Worm (Caenorhabditis elegans) whole organism, L1 larva: ENCODE data around the gene nas-11.
A peak's percentile ranks its signal among the peaks of the same experiment; 100 is the strongest.

Experiments
- C34B4.2 ChIP-seq: sonication (generic microtip); optimal IDR thresholded peaks from 2 replicates; lab custom pipeline; 2017; ENCODE audit warnings: mild to moderate bottlenecking, missing genetic modification characterization, missing compliant biosample characterization
- aly-2 ChIP-seq: fragments of 150-350 bp; optimal IDR thresholded peaks from 2 replicates; lab custom pipeline; 2014; ENCODE audit warnings: missing biosample characterization, missing genetic modification characterization
- ama-1 ChIP-seq: fragments of 150-350 bp; optimal IDR thresholded peaks from 2 replicates; lab custom pipeline; 2014
- blmp-1 ChIP-seq: fragments of 150-350 bp; optimal IDR thresholded peaks from 2 replicates; lab custom pipeline; 2014; ENCODE audit warnings: missing biosample characterization, missing genetic modification characterization
- ceh-63 ChIP-seq: fragments of 200-800 bp; sonication (Bioruptor generic); optimal IDR thresholded peaks from 2 replicates; lab custom pipeline; 2018; ENCODE audit warnings: mild to moderate bottlenecking, missing genetic modification characterization, missing compliant biosample characterization
- ceh-8 ChIP-seq: fragments of 200-800 bp; sonication (Bioruptor generic); optimal IDR thresholded peaks from 2 replicates; lab custom pipeline; 2018; ENCODE audit warnings: mild to moderate bottlenecking, missing genetic modification characterization, moderate library complexity, missing compliant biosample characterization
- ceh-88 ChIP-seq: fragments of 200-800 bp; sonication (Bioruptor generic); IDR thresholded peaks from 2 replicates; pipeline ENCODE4 v1.3.6; 2022; ENCODE audit warnings: missing genetic modification characterization, missing compliant biosample characterization
- ceh-90 ChIP-seq: sonication (generic microtip); optimal IDR thresholded peaks from 2 replicates; lab custom pipeline; 2016; ENCODE audit warnings: missing genetic modification characterization, missing compliant biosample characterization
- dsc-1 ChIP-seq: sonication (generic microtip); optimal IDR thresholded peaks from 2 replicates; lab custom pipeline; 2016; ENCODE audit warnings: mild to moderate bottlenecking, missing genetic modification characterization, missing compliant biosample characterization
- efl-1 ChIP-seq, 4 experiments: fragments of 150-350 bp; optimal IDR thresholded peaks in 3 of 4; peaks in 1 of 4; 1 replicate in 1 of 4; 2 replicates in 3 of 4; lab custom pipeline; 2014; ENCODE audit warnings: missing biosample characterization in 2 of 4, missing genetic modification characterization in 2 of 4, missing genetic modification reagents in 2 of 4
- efl-3 ChIP-seq: fragments of 200-800 bp; sonication (Bioruptor generic); optimal IDR thresholded peaks from 2 replicates; lab custom pipeline; 2018; ENCODE audit warnings: mild to moderate bottlenecking, missing genetic modification characterization, missing compliant biosample characterization
- elt-2 ChIP-seq: sonication (generic microtip); optimal IDR thresholded peaks from 2 replicates; lab custom pipeline; 2016; ENCODE audit warnings: missing genetic modification characterization, mild to moderate bottlenecking, inconsistent platforms, missing compliant biosample characterization, missing genetic modification reagents
- elt-3 ChIP-seq, 6 experiments: fragments of 150-350 bp in 1 of 6; sonication (generic microtip); optimal IDR thresholded peaks; 2 replicates each; lab custom pipeline; 2017 to 2018; ENCODE audit warnings: missing biosample characterization in 6 of 6, missing genetic modification characterization in 6 of 6, inconsistent platforms in 1 of 6
- ets-5 ChIP-seq: fragments of 200-800 bp; sonication (Bioruptor generic); IDR thresholded peaks from 2 replicates; pipeline ENCODE4 v1.3.6; 2022; ENCODE audit warnings: missing genetic modification characterization, missing compliant biosample characterization
- fkh-10 ChIP-seq: sonication (generic microtip); optimal IDR thresholded peaks from 2 replicates; lab custom pipeline; 2017; ENCODE audit warnings: missing biosample characterization, missing genetic modification reagents, missing genetic modification characterization
- fkh-4 ChIP-seq: sonication (generic microtip); optimal IDR thresholded peaks from 2 replicates; lab custom pipeline; 2016; ENCODE audit warnings: missing compliant biosample characterization, missing genetic modification characterization, borderline replicate concordance
- grh-1 ChIP-seq: fragments of 200-800 bp; sonication (Bioruptor generic); IDR thresholded peaks from 2 replicates; pipeline ENCODE4 v1.3.6; 2022; ENCODE audit warnings: missing genetic modification reagents, missing genetic modification characterization, missing compliant biosample characterization
- irx-1 ChIP-seq: sonication (generic microtip); optimal IDR thresholded peaks from 2 replicates; lab custom pipeline; 2016; ENCODE audit warnings: missing genetic modification characterization, missing compliant biosample characterization
- isw-1 ChIP-seq: fragments of 200-800 bp; sonication (Bioruptor generic); IDR thresholded peaks from 2 replicates; pipeline ENCODE4 v1.3.6; 2022; ENCODE audit warnings: missing genetic modification characterization, missing compliant biosample characterization
- jun-1 ChIP-seq: fragments of 150-350 bp; optimal IDR thresholded peaks from 2 replicates; lab custom pipeline; 2014; ENCODE audit warnings: missing biosample characterization, missing genetic modification reagents, missing genetic modification characterization
- lin-13 ChIP-seq: fragments of 150-350 bp; optimal IDR thresholded peaks from 2 replicates; lab custom pipeline; 2014; ENCODE audit warnings: missing biosample characterization, missing genetic modification reagents, missing genetic modification characterization
- lin-14 ChIP-seq: fragments of 200-800 bp; sonication (Bioruptor generic); optimal IDR thresholded peaks from 2 replicates; lab custom pipeline; 2018; ENCODE audit warnings: mild to moderate bottlenecking, missing genetic modification characterization, moderate library complexity, missing compliant biosample characterization
- lin-35 ChIP-seq, 2 experiments: fragments of 150-350 bp; optimal IDR thresholded peaks; 2 replicates each; lab custom pipeline; 2014; ENCODE audit warnings: missing biosample characterization in 2 of 2, missing genetic modification characterization in 2 of 2, missing genetic modification reagents in 2 of 2
- mep-1 ChIP-seq: fragments of 150-350 bp; optimal IDR thresholded peaks from 2 replicates; lab custom pipeline; 2014; ENCODE audit warnings: missing biosample characterization, missing genetic modification characterization
- nhr-12 ChIP-seq: sonication (generic microtip); optimal IDR thresholded peaks from 2 replicates; lab custom pipeline; 2017; ENCODE audit warnings: missing biosample characterization, missing genetic modification characterization
- nhr-19 ChIP-seq: fragments of 200-800 bp; sonication (Bioruptor generic); conservative IDR thresholded peaks from 2 replicates; pipeline ENCODE4 v1.3.6; 2022; ENCODE audit warnings: missing genetic modification characterization, missing compliant biosample characterization
- nhr-20 ChIP-seq: sonication (generic microtip); optimal IDR thresholded peaks from 2 replicates; lab custom pipeline; 2016; ENCODE audit warnings: mild to moderate bottlenecking, missing genetic modification characterization, missing compliant biosample characterization
- nhr-237 ChIP-seq: fragments of 150-350 bp; optimal IDR thresholded peaks from 2 replicates; lab custom pipeline; 2014; ENCODE audit warnings: missing biosample characterization, missing genetic modification characterization
- nhr-47 ChIP-seq: sonication (generic microtip); optimal IDR thresholded peaks from 2 replicates; lab custom pipeline; 2016; ENCODE audit warnings: mild to moderate bottlenecking, missing genetic modification characterization, moderate library complexity, missing compliant biosample characterization
- nhr-71 ChIP-seq: sonication (generic microtip); optimal IDR thresholded peaks from 2 replicates; lab custom pipeline; 2016; ENCODE audit warnings: mild to moderate bottlenecking, missing genetic modification characterization, moderate library complexity, missing compliant biosample characterization
- nhr-76 ChIP-seq: sonication (generic microtip); optimal IDR thresholded peaks from 2 replicates; lab custom pipeline; 2017; ENCODE audit warnings: missing biosample characterization, missing genetic modification characterization
- nhr-85 ChIP-seq: sonication (generic microtip); peaks from one replicate; lab custom pipeline; 2016; ENCODE audit warnings: missing genetic modification characterization, inconsistent platforms, missing compliant biosample characterization
- nhr-90 ChIP-seq: sonication (generic microtip); optimal IDR thresholded peaks from 2 replicates; lab custom pipeline; 2016; ENCODE audit warnings: mild to moderate bottlenecking, missing genetic modification characterization, missing compliant biosample characterization; ENCODE audit not compliant: poor library complexity
- pax-3 ChIP-seq: fragments of 200-800 bp; sonication (Bioruptor generic); optimal IDR thresholded peaks from 2 replicates; lab custom pipeline; 2018; ENCODE audit warnings: mild to moderate bottlenecking, missing genetic modification characterization, moderate library complexity, missing compliant biosample characterization
- pqm-1 ChIP-seq: sonication (generic microtip); optimal IDR thresholded peaks from 3 replicates; lab custom pipeline; 2017; ENCODE audit warnings: missing biosample characterization, missing genetic modification characterization
- snpc-4 ChIP-seq: fragments of 150-350 bp; optimal IDR thresholded peaks from 2 replicates; lab custom pipeline; 2014; ENCODE audit warnings: missing biosample characterization, missing genetic modification characterization
- snu-23 ChIP-seq: sonication (generic microtip); optimal IDR thresholded peaks from 2 replicates; lab custom pipeline; 2016; ENCODE audit warnings: missing genetic modification characterization, missing compliant biosample characterization
- sox-4 ChIP-seq: sonication (generic microtip); optimal IDR thresholded peaks from 2 replicates; lab custom pipeline; 2016; ENCODE audit warnings: missing genetic modification characterization, missing compliant biosample characterization
- tbx-2 ChIP-seq: sonication (generic microtip); optimal IDR thresholded peaks from 2 replicates; lab custom pipeline; 2016; ENCODE audit warnings: missing genetic modification characterization, missing compliant biosample characterization
- tlp-1 ChIP-seq: fragments of 150-350 bp; optimal IDR thresholded peaks from 2 replicates; lab custom pipeline; 2014; ENCODE audit warnings: missing biosample characterization, missing genetic modification characterization
- unc-30 ChIP-seq: sonication (generic microtip); optimal IDR thresholded peaks from 2 replicates; lab custom pipeline; 2017; ENCODE audit warnings: missing biosample characterization, missing genetic modification characterization
- unc-98 ChIP-seq: fragments of 200-800 bp; sonication (Bioruptor generic); IDR thresholded peaks from 2 replicates; pipeline ENCODE4 v1.3.6; 2022; ENCODE audit warnings: missing genetic modification characterization, missing compliant biosample characterization
- vab-15 ChIP-seq: sonication (generic microtip); optimal IDR thresholded peaks from 2 replicates; lab custom pipeline; 2017; ENCODE audit warnings: missing genotype, mild to moderate bottlenecking, missing genetic modification characterization, missing compliant biosample characterization
- xbp-1 ChIP-seq: sonication (generic microtip); optimal IDR thresholded peaks from 2 replicates; lab custom pipeline; 2016; ENCODE audit warnings: missing genetic modification characterization, missing compliant biosample characterization
- zag-1 ChIP-seq: fragments of 150-350 bp; optimal IDR thresholded peaks from 2 replicates; lab custom pipeline; 2014; ENCODE audit warnings: missing biosample characterization, missing genetic modification characterization
- zip-4 ChIP-seq: fragments of 200-800 bp; sonication (Bioruptor generic); optimal IDR thresholded peaks from 2 replicates; lab custom pipeline; 2018; ENCODE audit warnings: mild to moderate bottlenecking, missing genetic modification characterization, moderate library complexity, missing compliant biosample characterization
- ztf-11 ChIP-seq, 2 experiments: sonication (generic microtip); optimal IDR thresholded peaks; 2 replicates each; lab custom pipeline; 2016 to 2017; ENCODE audit warnings: missing genetic modification characterization in 2 of 2, missing biosample characterization in 1 of 2, missing compliant biosample characterization in 1 of 2

The nas-11 gene

ce11 chrX:6746849-6747248 is 33.5 kb downstream of the nas-11 start:
- TF ChIP-seq nhr-71 (tag; lab: Kevin White, UChicago) (peak; percentile 29), pax-3 (tag; lab: Kevin White, UChicago) (no peak), elt-3 (tag; optimal IDR thresholded peaks at IDR 0.05; lab: Kevin White, UChicago) (no peak), nhr-85 (tag; lab: Kevin White, UChicago) (peak; percentile 68), ets-5 (GFP tag; lab: Robert Waterston, UW) (no peak), unc-98 (no peak), lin-14 (peak; percentile 28), isw-1 (GFP tag; lab: Robert Waterston, UW) (no peak), lin-13 (GFP tag; lab: Kevin White, UChicago) (no peak), nhr-76 (tag; lab: Kevin White, UChicago) (no peak), ztf-11 (tag; optimal IDR thresholded peaks at IDR 0.05; lab: Kevin White, UChicago) (no peak), blmp-1 (tag; lab: Kevin White, UChicago) (peak; percentile 2), pqm-1 (tag; lab: Kevin White, UChicago) (no peak), unc-30 (no peak), mep-1 (tag; lab: Kevin White, UChicago) (no peak), ceh-88 (no peak), tbx-2 (tag; lab: Kevin White, UChicago) (no peak), fkh-10 (GFP tag; lab: Kevin White, UChicago) (no peak), grh-1 (GFP tag; lab: Robert Waterston, UW) (no peak)

- TF ChIP-seq tbx-2 (tag; lab: Kevin White, UChicago): peak; percentile 22
- TF ChIP-seq efl-1 (optimal IDR thresholded peaks at IDR 0.05; lab: Kevin White, UChicago): no peak
- peak in 1 of 2 experiments; percentile 64 for TF ChIP-seq efl-1 (GFP tag; optimal IDR thresholded peaks at IDR 0.05 in 1 of 2; lab: Kevin White, UChicago)
- TF ChIP-seq sox-4 (tag; lab: Kevin White, UChicago): no peak
- peak; percentile 10 for TF ChIP-seq mep-1 (tag; lab: Kevin White, UChicago)
- no peak for TF ChIP-seq nhr-12
- peak; percentile 33 for TF ChIP-seq snu-23 (GFP tag; lab: Kevin White, UChicago)
- TF ChIP-seq lin-14: peak; percentile 49
- no peak for TF ChIP-seq nhr-237
- peak in 2 of 6 experiments; percentile 13 to 37 for TF ChIP-seq elt-3 (tag; optimal IDR thresholded peaks at IDR 0.05; lab: Kevin White, UChicago)
- peak; percentile 44 for TF ChIP-seq nhr-19
- peak; percentile 77 for TF ChIP-seq nhr-71 (tag; lab: Kevin White, UChicago)
- TF ChIP-seq xbp-1: no peak
- no peak for TF ChIP-seq ceh-63 (GFP tag; lab: Kevin White, UChicago)
- TF ChIP-seq nhr-47 (tag; lab: Kevin White, UChicago): no peak
- TF ChIP-seq blmp-1 (tag; lab: Kevin White, UChicago): peak; percentile 2
- TF ChIP-seq ets-5 (GFP tag; lab: Robert Waterston, UW): 0 out of 2 replicates have a peak, but pooled peaks have one; percentile 11
- TF ChIP-seq lin-35 (GFP tag; optimal IDR thresholded peaks at IDR 0.05; lab: Kevin White, UChicago): peak in 1 of 2 experiments; percentile 66
- peak; percentile 51 for TF ChIP-seq jun-1 (tag; lab: Kevin White, UChicago)
- TF ChIP-seq efl-3 (GFP tag; lab: Kevin White, UChicago): no peak
- TF ChIP-seq lin-13 (GFP tag; lab: Kevin White, UChicago): no peak
- TF ChIP-seq nhr-90 (tag; lab: Kevin White, UChicago): peak; percentile 41
- TF ChIP-seq nhr-20 (tag; lab: Kevin White, UChicago): peak; percentile 54
- no peak for TF ChIP-seq zip-4 (GFP tag; lab: Kevin White, UChicago)
- TF ChIP-seq elt-2 (tag; lab: Kevin White, UChicago): peak; percentile 59
Measured at ce11 chrX:6747906-6748356, 34.6 kb downstream of the nas-11 start.

DNA sequence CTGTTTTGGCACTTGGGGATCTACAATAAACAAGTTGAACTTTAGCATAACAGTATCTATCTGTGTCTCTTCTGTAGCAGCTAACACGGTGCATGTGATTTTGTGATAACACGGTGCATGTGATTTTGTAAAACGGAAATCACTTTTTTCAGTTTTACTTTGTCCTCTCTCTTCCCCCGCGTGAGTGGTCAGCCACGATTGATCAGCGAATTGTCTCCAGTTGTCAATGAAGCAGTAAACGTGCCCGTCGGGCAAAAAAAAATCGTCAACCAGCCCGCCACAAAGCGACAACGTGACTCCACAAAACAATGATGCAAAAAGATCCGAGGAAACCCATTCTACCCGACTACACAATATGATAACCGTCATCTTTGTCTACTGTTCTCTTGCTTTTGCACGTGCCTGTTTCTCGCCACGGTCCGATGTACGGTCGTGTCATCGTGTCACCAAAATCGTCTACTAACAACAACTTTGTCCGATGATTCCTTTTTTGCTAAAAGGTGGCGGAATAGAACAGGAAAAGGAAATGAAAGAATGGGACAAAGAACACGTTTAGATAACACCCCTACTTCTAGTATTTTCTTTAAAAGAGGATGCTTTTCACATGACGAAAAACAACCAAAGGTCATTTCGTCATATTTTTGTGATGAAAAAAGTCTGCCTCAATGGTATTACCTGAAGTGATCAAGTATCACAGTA is 35.9 kb downstream of the nas-11 start:
- TF ChIP-seq tlp-1 (no peak), ztf-11 (tag; optimal IDR thresholded peaks at IDR 0.05; lab: Kevin White, UChicago) (no peak), lin-13 (GFP tag; lab: Kevin White, UChicago) (peak; percentile 60), snu-23 (GFP tag; lab: Kevin White, UChicago) (peak; percentile 76), vab-15 (tag; lab: Kevin White, UChicago) (peak; percentile 25), fkh-4 (tag; lab: Kevin White, UChicago) (no peak), tbx-2 (tag; lab: Kevin White, UChicago) (peak; percentile 74), C34B4.2 (tag; lab: Kevin White, UChicago) (no peak), aly-2 (tag; lab: Kevin White, UChicago) (no peak), zip-4 (GFP tag; lab: Kevin White, UChicago) (no peak), irx-1 (tag; lab: Kevin White, UChicago) (peak; percentile 9), zag-1 (tag; lab: Kevin White, UChicago) (no peak), ceh-90 (tag; lab: Kevin White, UChicago) (no peak), efl-3 (GFP tag; lab: Kevin White, UChicago) (no peak), dsc-1 (no peak), snpc-4 (tag; lab: Kevin White, UChicago) (no peak), ama-1 (lab: Kevin White, UChicago) (no peak), nhr-76 (tag; lab: Kevin White, UChicago) (no peak), ceh-8 (GFP tag; lab: Kevin White, UChicago) (no peak)
